Fruit fly (Drosophila melanogaster) whole organism, prepupa: ENCODE data around the gene Ski6.

ENCODE experiments used
- Blimp-1 ChIP-seq: fragments of 200-800 bp; sonication (Bioruptor generic); optimal IDR thresholded peaks from 3 replicates; lab custom pipeline; 2017; ENCODE audit warnings: missing biosample characterization, missing genetic modification characterization, mild to moderate bottlenecking, moderate library complexity, missing genetic modification reagents
- CG11294 ChIP-seq: fragments of 200-800 bp; sonication (Bioruptor generic); IDR thresholded peaks from 2 replicates; pipeline ENCODE4 v1.3.6; 2022; ENCODE audit warnings: missing biosample characterization, missing genetic modification characterization
- CG11902 ChIP-seq: fragments of 200-800 bp; sonication (Bioruptor generic); optimal IDR thresholded peaks from 3 replicates; lab custom pipeline; 2016; ENCODE audit warnings: missing biosample characterization, missing genetic modification characterization
- CG15336 ChIP-seq: fragments of 200-800 bp; sonication (Bioruptor generic); IDR thresholded peaks from 2 replicates; pipeline ENCODE4 v1.3.6; 2022; ENCODE audit warnings: missing biosample characterization, missing genetic modification characterization
- CG1621 ChIP-seq: fragments of 200-800 bp; sonication (Bioruptor generic); optimal IDR thresholded peaks from 3 replicates; lab custom pipeline; 2018; ENCODE audit warnings: missing biosample characterization, mild to moderate bottlenecking, missing genetic modification characterization
- CG3032 ChIP-seq: fragments of 200-800 bp; optimal IDR thresholded peaks from 2 replicates; lab custom pipeline; 2019; ENCODE audit warnings: missing biosample characterization, mild to moderate bottlenecking, missing genetic modification characterization, moderate library complexity
- CG31627 ChIP-seq: fragments of 200-800 bp; sonication (Bioruptor generic); optimal IDR thresholded peaks from 3 replicates; lab custom pipeline; 2016; ENCODE audit warnings: missing biosample characterization, missing genetic modification characterization
- CG4318 ChIP-seq: fragments of 200-800 bp; sonication (Bioruptor generic); optimal IDR thresholded peaks from 3 replicates; lab custom pipeline; 2017; ENCODE audit warnings: missing biosample characterization, mild to moderate bottlenecking, missing genetic modification characterization
- CG6163 ChIP-seq: fragments of 200-800 bp; sonication (Bioruptor generic); IDR thresholded peaks from 3 replicates; pipeline ENCODE4 v1.3.6; 2022; ENCODE audit warnings: missing biosample characterization, missing genetic modification characterization
- CG6276 ChIP-seq: fragments of 200-800 bp; sonication (Bioruptor generic); optimal IDR thresholded peaks from 2 replicates; lab custom pipeline; 2017; ENCODE audit warnings: missing biosample characterization, mild to moderate bottlenecking, missing genetic modification characterization
- CG6792 ChIP-seq: fragments of 200-800 bp; sonication (Bioruptor generic); optimal IDR thresholded peaks from 3 replicates; lab custom pipeline; 2016; ENCODE audit warnings: missing biosample characterization, missing genetic modification characterization
- CG6854 ChIP-seq: fragments of 200-800 bp; sonication (Bioruptor generic); optimal IDR thresholded peaks from 2 replicates; lab custom pipeline; 2017; ENCODE audit warnings: missing biosample characterization, mild to moderate bottlenecking, missing genetic modification characterization
- CG7368 ChIP-seq: fragments of 200-800 bp; sonication (Bioruptor generic); optimal IDR thresholded peaks from 3 replicates; lab custom pipeline; 2016; ENCODE audit warnings: missing biosample characterization, missing genetic modification characterization
- CG8119 ChIP-seq: fragments of 200-800 bp; sonication (Bioruptor generic); IDR thresholded peaks from 3 replicates; pipeline ENCODE4 v1.3.6; 2022; ENCODE audit warnings: missing biosample characterization, missing genetic modification characterization
- CG8632 ChIP-seq: fragments of 200-800 bp; sonication (Bioruptor generic); optimal IDR thresholded peaks from 3 replicates; lab custom pipeline; 2016; ENCODE audit warnings: missing biosample characterization, missing genetic modification characterization
- CG9139 ChIP-seq: fragments of 200-800 bp; sonication (Bioruptor generic); optimal IDR thresholded peaks from 3 replicates; lab custom pipeline; 2017; ENCODE audit warnings: missing biosample characterization, mild to moderate bottlenecking, missing genetic modification characterization
- Eip75B ChIP-seq: fragments of 200-800 bp; sonication (Bioruptor generic); optimal IDR thresholded peaks from 3 replicates; lab custom pipeline; 2016; ENCODE audit warnings: missing biosample characterization, missing genetic modification characterization
- Eip78C ChIP-seq: fragments of 200-800 bp; sonication (Bioruptor generic); peaks from one replicate; lab custom pipeline; 2016; ENCODE audit warnings: missing biosample characterization, missing genetic modification characterization
- Eip93F ChIP-seq: fragments of 200-800 bp; sonication (Bioruptor generic); optimal IDR thresholded peaks from 2 replicates; lab custom pipeline; 2016; ENCODE audit warnings: missing biosample characterization, mild to moderate bottlenecking, missing genetic modification characterization
- Ets96B ChIP-seq: fragments of 200-800 bp; optimal IDR thresholded peaks from 2 replicates; lab custom pipeline; 2019; ENCODE audit warnings: missing biosample characterization, mild to moderate bottlenecking, missing genetic modification characterization, moderate library complexity
- Hr39 ChIP-seq: fragments of 200-800 bp; sonication (Bioruptor generic); optimal IDR thresholded peaks from 2 replicates; lab custom pipeline; 2016; ENCODE audit warnings: missing biosample characterization, missing genetic modification characterization
- Hr4 ChIP-seq: fragments of 200-800 bp; sonication (Bioruptor generic); optimal IDR thresholded peaks from 3 replicates; lab custom pipeline; 2016; ENCODE audit warnings: missing biosample characterization, missing genetic modification characterization
- Lpt ChIP-seq: fragments of 200-800 bp; sonication (Bioruptor generic); optimal IDR thresholded peaks from 3 replicates; lab custom pipeline; 2016; ENCODE audit warnings: missing biosample characterization, missing genetic modification characterization
- Smox ChIP-seq: fragments of 200-800 bp; sonication (Bioruptor generic); optimal IDR thresholded peaks from 3 replicates; lab custom pipeline; 2016; ENCODE audit warnings: missing biosample characterization, missing genetic modification characterization
- Sox102F ChIP-seq: fragments of 200-800 bp; sonication (Bioruptor generic); optimal IDR thresholded peaks from 2 replicates; lab custom pipeline; 2016; ENCODE audit warnings: missing biosample characterization, mild to moderate bottlenecking, missing genetic modification characterization
- Sox15 ChIP-seq: fragments of 200-800 bp; sonication (Bioruptor generic); optimal IDR thresholded peaks from 3 replicates; lab custom pipeline; 2016; ENCODE audit warnings: missing biosample characterization, missing genetic modification characterization
- acj6 ChIP-seq: fragments of 200-800 bp; sonication (Bioruptor generic); optimal IDR thresholded peaks from 3 replicates; lab custom pipeline; 2016; ENCODE audit warnings: missing biosample characterization, missing genetic modification characterization
- cyc ChIP-seq: fragments of 200-800 bp; sonication (Bioruptor generic); optimal IDR thresholded peaks from 3 replicates; lab custom pipeline; 2016; ENCODE audit warnings: missing biosample characterization, missing genetic modification characterization
- dac ChIP-seq: fragments of 200-800 bp; sonication (Bioruptor generic); optimal IDR thresholded peaks from 2 replicates; lab custom pipeline; 2017; ENCODE audit warnings: missing biosample characterization, mild to moderate bottlenecking, missing genetic modification characterization
- dsx ChIP-seq: fragments of 200-800 bp; optimal IDR thresholded peaks from 3 replicates; lab custom pipeline; 2019; ENCODE audit warnings: missing biosample characterization, mild to moderate bottlenecking, missing genetic modification characterization, moderate library complexity; ENCODE audit not compliant: poor library complexity, severe bottlenecking
- eg ChIP-seq: fragments of 200-800 bp; sonication (Bioruptor generic); IDR thresholded peaks from 3 replicates; pipeline ENCODE4 v1.3.6; 2022; ENCODE audit warnings: missing biosample characterization, missing genetic modification characterization
- fd59A ChIP-seq: fragments of 200-800 bp; sonication (Bioruptor generic); optimal IDR thresholded peaks from 2 replicates; lab custom pipeline; 2017; ENCODE audit warnings: missing biosample characterization, mild to moderate bottlenecking, missing genetic modification characterization, missing genetic modification reagents
- fkh ChIP-seq: fragments of 200-800 bp; sonication (Bioruptor generic); optimal IDR thresholded peaks from 3 replicates; lab custom pipeline; 2017; ENCODE audit warnings: missing biosample characterization, mild to moderate bottlenecking, missing genetic modification characterization, moderate library complexity
- lz ChIP-seq: fragments of 200-800 bp; sonication (Bioruptor generic); optimal IDR thresholded peaks from 3 replicates; lab custom pipeline; 2016; ENCODE audit warnings: missing biosample characterization, missing genetic modification characterization
- net ChIP-seq: fragments of 200-800 bp; sonication (Bioruptor generic); optimal IDR thresholded peaks from 3 replicates; lab custom pipeline; 2016; ENCODE audit warnings: missing biosample characterization, missing genetic modification characterization
- pdm3 ChIP-seq: fragments of 200-800 bp; sonication (Bioruptor generic); optimal IDR thresholded peaks from 3 replicates; lab custom pipeline; 2016; ENCODE audit warnings: missing biosample characterization, missing genetic modification characterization
- ss ChIP-seq, 2 experiments: fragments of 200-800 bp; sonication (Bioruptor generic); optimal IDR thresholded peaks; 2 replicates in 1 of 2; 3 replicates in 1 of 2; lab custom pipeline; 2017 to 2018; ENCODE audit warnings: mild to moderate bottlenecking in 2 of 2, missing biosample characterization in 2 of 2, missing genetic modification characterization in 2 of 2, moderate library complexity in 1 of 2

The Ski6 gene

DNA sequence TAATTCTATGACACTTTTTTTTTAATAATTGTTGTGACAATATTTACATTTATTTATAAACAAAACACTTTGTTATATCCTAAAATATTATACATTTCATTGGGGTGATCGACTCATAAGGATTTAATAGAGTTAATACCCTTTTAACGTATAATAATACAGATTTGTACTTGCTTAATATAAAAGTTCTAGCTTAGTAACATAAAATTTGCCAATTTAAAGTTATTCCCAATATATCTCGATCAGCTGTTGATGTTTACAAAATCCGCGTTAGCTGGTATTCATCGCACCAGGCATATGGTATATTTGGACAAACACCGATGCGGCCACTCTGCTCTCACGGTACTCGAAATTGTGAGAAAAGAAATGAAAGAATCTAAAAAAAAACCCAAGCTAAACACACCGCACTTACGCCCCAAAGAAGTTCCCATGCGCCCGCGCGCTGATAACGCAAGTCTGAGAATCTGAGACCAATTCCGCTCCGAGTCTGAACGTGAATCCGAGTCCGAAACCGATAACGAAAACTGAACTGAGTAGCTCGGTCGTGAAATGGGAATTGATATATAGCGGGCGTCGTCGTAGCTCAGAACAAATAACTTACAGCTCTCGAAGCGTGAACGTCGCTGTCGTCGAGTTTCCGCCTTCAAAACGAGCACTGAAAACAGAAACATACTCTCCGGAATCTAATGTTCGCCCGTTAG, 18.6 kb downstream of the Ski6 start, which contains the start of gene Pect (continued):
- TF ChIP-seq fkh (peak; percentile 54), CG11294 (GFP tag; lab: Robert Waterston, UW) (no peak; the same call in 1 of the 2 replicates), CG9139 (GFP tag; lab: Kevin White, UChicago) (no peak), Smox (GFP tag; lab: Kevin White, UChicago) (no peak), CG6276 (GFP tag; lab: Kevin White, UChicago) (no peak), dac (no peak), CG6163 (GFP tag; lab: Robert Waterston, UW) (peak; percentile 57; the same call in 2 of the 3 replicates), CG6792 (GFP tag; lab: Kevin White, UChicago) (no peak), Sox15 (GFP tag; lab: Kevin White, UChicago) (peak; percentile 13), Lpt (GFP tag; lab: Kevin White, UChicago) (no peak), CG6854 (GFP tag; lab: Kevin White, UChicago) (peak; percentile 67), pdm3 (GFP tag; lab: Kevin White, UChicago) (no peak), fd59A (GFP tag; lab: Kevin White, UChicago) (no peak), dsx (GFP tag; lab: Kevin White, UChicago) (no peak), Eip75B (no peak), CG3032 (tag; lab: Kevin White, UChicago) (peak; percentile 68), CG7368 (no peak), CG8632 (GFP tag; lab: Kevin White, UChicago) (no peak), eg (GFP tag; lab: Robert Waterston, UW) (peak; percentile 37; the same call in 2 of the 3 replicates), Blimp-1 (no peak), CG15336 (GFP tag; lab: Robert Waterston, UW) (peak; percentile 44), CG8119 (GFP tag; lab: Robert Waterston, UW) (no peak; the same call in 1 of the 3 replicates), CG11902 (GFP tag; lab: Kevin White, UChicago) (no peak), Hr4 (no peak), Ets96B (tag; lab: Kevin White, UChicago) (no peak), ss (GFP tag; optimal IDR thresholded peaks at IDR 0.05; lab: Kevin White, UChicago) (no peak), net (GFP tag; lab: Kevin White, UChicago) (no peak), CG4318 (GFP tag; lab: Kevin White, UChicago) (no peak)

dm6 chr2L:13202960-13203436, 19.2 kb downstream of the Ski6 start, which contains the start of gene CG16972:
Gene CG16972, minus strand, starts transcription at chr2L:13203295.
- TF ChIP-seq cyc (GFP tag; lab: Kevin White, UChicago) (no peak), CG8632 (GFP tag; lab: Kevin White, UChicago) (no peak), CG1621 (peak; percentile 99), Eip78C (GFP tag; lab: Kevin White, UChicago) (no peak), Sox102F (GFP tag; lab: Kevin White, UChicago) (no peak), CG8119 (GFP tag; lab: Robert Waterston, UW) (0 out of 3 replicates have a peak, but pooled peaks have one; percentile 15)

dm6 chr2L:13195822-13196221, 26.4 kb downstream of the Ski6 start:
- no peak for TF ChIP-seq CG31627 (GFP tag; lab: Kevin White, UChicago)
- no peak for TF ChIP-seq Blimp-1
- TF ChIP-seq CG6276 (GFP tag; lab: Kevin White, UChicago) = no peak
- TF ChIP-seq CG3032 (tag; lab: Kevin White, UChicago) = no peak
- no peak for TF ChIP-seq Hr39 (GFP tag; lab: Kevin White, UChicago)
- TF ChIP-seq acj6 (GFP tag; lab: Kevin White, UChicago) = no peak
- TF ChIP-seq lz (GFP tag; lab: Kevin White, UChicago) = no peak
- no peak for TF ChIP-seq Eip93F (GFP tag; lab: Kevin White, UChicago)
- TF ChIP-seq CG11902 (GFP tag; lab: Kevin White, UChicago) = no peak
- TF ChIP-seq Ets96B (tag; lab: Kevin White, UChicago) = no peak
- TF ChIP-seq CG8119 (GFP tag; lab: Robert Waterston, UW) = no peak
- no peak for TF ChIP-seq Sox15 (GFP tag; lab: Kevin White, UChicago)
- TF ChIP-seq Hr4 = no peak
- TF ChIP-seq fkh = no peak
- no peak for TF ChIP-seq Sox102F (GFP tag; lab: Kevin White, UChicago)
